Fruit fly (Drosophila melanogaster): ENCODE data around the gene CG32572.

Gene CG32572

DNA sequence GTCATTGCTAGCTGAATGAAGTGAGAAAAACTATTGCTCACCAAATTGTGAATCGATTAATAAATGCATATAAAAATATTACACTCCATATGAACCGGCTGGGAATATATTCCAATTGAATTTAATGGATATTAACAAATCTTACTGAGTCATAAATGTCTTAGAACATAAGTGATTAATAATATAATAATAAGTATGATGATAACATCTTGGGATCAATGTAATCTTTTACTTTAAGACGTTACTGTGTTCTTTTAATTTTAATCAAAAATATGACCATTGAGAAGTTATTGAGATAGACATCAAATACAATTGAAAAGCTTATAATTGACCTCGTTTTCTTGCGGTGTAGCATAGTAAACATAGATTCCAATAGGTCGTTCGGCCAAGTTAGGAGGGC, 28.7 kb upstream of the CG32572 start (continued):
- TF ChIP-seq sna (GFP tag; IDR thresholded peaks at IDR 0.05; ENCODE audit: partially characterized antibody) (no peak), Mes4 (GFP tag; optimal IDR thresholded peaks at IDR 0.05) (no peak), gem (tag; optimal IDR thresholded peaks at IDR 0.05) (peak; percentile 64), lmd (GFP tag; IDR thresholded peaks at IDR 0.05) (no peak; the same call in 1 of the 2 replicates), CG9817 (tag; optimal IDR thresholded peaks at IDR 0.05) (peak; percentile 35), p53 (GFP tag; optimal IDR thresholded peaks at IDR 0.05) (no peak), CG16813 (GFP tag; IDR thresholded peaks at IDR 0.05; ENCODE audit: partially characterized antibody) (no peak), Gug (GFP tag; IDR thresholded peaks at IDR 0.05) (no peak), grau (tag; optimal IDR thresholded peaks at IDR 0.05) (peak; percentile 55), nmo (GFP tag; optimal IDR thresholded peaks at IDR 0.05) (peak; percentile 29), Ets65A (GFP tag) (peak; percentile 52), CG12659 (GFP tag; optimal IDR thresholded peaks at IDR 0.05) (peak; percentile 10), sqz (GFP tag; optimal IDR thresholded peaks at IDR 0.05) (no peak), unpg (GFP tag; optimal IDR thresholded peaks at IDR 0.05) (peak; percentile 5), CG8388 (GFP tag; optimal IDR thresholded peaks at IDR 0.05) (peak; percentile 13), CG1233 (GFP tag; optimal IDR thresholded peaks at IDR 0.05) (no peak), gsb (GFP tag; IDR thresholded peaks at IDR 0.05) (no peak), CG7556 (GFP tag; optimal IDR thresholded peaks at IDR 0.05) (peak; percentile 58), sug (tag; optimal IDR thresholded peaks at IDR 0.05) (peak; percentile 23), Asciz (GFP tag; optimal IDR thresholded peaks at IDR 0.05) (no peak), CG7786 (GFP tag; optimal IDR thresholded peaks at IDR 0.05) (no peak), CG17385 (GFP tag; optimal IDR thresholded peaks at IDR 0.05) (peak; percentile 39), Hr51 (GFP tag; optimal IDR thresholded peaks at IDR 0.05) (peak in 1 of 2 experiments; percentile 59), Kr (GFP tag; optimal IDR thresholded peaks at IDR 0.05) (no peak), CG13287 (GFP tag; IDR thresholded peaks at IDR 0.05; ENCODE audit: partially characterized antibody) (no peak), PHDP (tag; optimal IDR thresholded peaks at IDR 0.05) (peak; percentile 12), B-H2 (GFP tag; optimal IDR thresholded peaks at IDR 0.05) (no peak), CG11398 (GFP tag; optimal IDR thresholded peaks at IDR 0.05) (no peak), CG9727 (GFP tag; optimal IDR thresholded peaks at IDR 0.05) (peak; percentile 20), gcm2 (GFP tag; optimal IDR thresholded peaks at IDR 0.05) (no peak), run (tag; optimal IDR thresholded peaks at IDR 0.05) (no peak), CG12391 (tag; optimal IDR thresholded peaks at IDR 0.05) (peak; percentile 48), az2 (GFP tag; optimal IDR thresholded peaks at IDR 0.05) (no peak), row (GFP tag; IDR thresholded peaks at IDR 0.05) (0 out of 3 replicates have a peak, but pooled peaks have one; percentile 33), Bdp1 (GFP tag; optimal IDR thresholded peaks at IDR 0.05) (no peak), sd (tag; optimal IDR thresholded peaks at IDR 0.05) (no peak), tup (GFP tag; optimal IDR thresholded peaks at IDR 0.05) (no peak), Adf1 (GFP tag; IDR thresholded peaks at IDR 0.05) (no peak), sob (GFP tag; IDR thresholded peaks at IDR 0.05) (no peak), mam (GFP tag; optimal IDR thresholded peaks at IDR 0.05) (no peak), HmgZ (tag; optimal IDR thresholded peaks at IDR 0.05) (peak; percentile 3), CG10366 (GFP tag; IDR thresholded peaks at IDR 0.05) (0 out of 2 replicates have a peak, but pooled peaks have one; percentile 11), CG17568 (GFP tag; optimal IDR thresholded peaks at IDR 0.05) (no peak), CG9876 (GFP tag; optimal IDR thresholded peaks at IDR 0.05) (no peak), CG8290 (GFP tag; optimal IDR thresholded peaks at IDR 0.05) (no peak), CG8290 (tag; optimal IDR thresholded peaks at IDR 0.05) (no peak), Hr3 (GFP tag; optimal IDR thresholded peaks at IDR 0.05) (no peak), CG6254 (GFP tag; optimal IDR thresholded peaks at IDR 0.05) (no peak), tll (GFP tag; optimal IDR thresholded peaks at IDR 0.05) (no peak), Sox102F (GFP tag; optimal IDR thresholded peaks at IDR 0.05) (peak; percentile 44), pfk (GFP tag; optimal IDR thresholded peaks at IDR 0.05) (no peak)
